Worm (Caenorhabditis elegans): ENCODE measurements around the gene F56D5.9.

- TF ChIP-seq hlh-17 (GFP tag; optimal IDR thresholded peaks at IDR 0.05; ENCODE audit: borderline replicate concordance) (no peak), aly-2 (tag; optimal IDR thresholded peaks at IDR 0.05) (no peak)
Measured at ce11 chrIV:9445407-9445806, 23.1 kb upstream of the F56D5.9 start, which contains the start of gene hsp-12.3.

All from whole organism, L1 larva.